Fruit fly (Drosophila melanogaster): Measurements from ENCODE around the gene CG31445.
A peak's percentile ranks its signal among the peaks of the same experiment; 100 is the strongest.

The CG31445 gene

dm6 chr3R:29210091-29210490 is 34.5 kb downstream of the CG31445 start:
- TF ChIP-seq Dfd (GFP tag; optimal IDR thresholded peaks at IDR 0.05) = peak; percentile 76
- TF ChIP-seq Vsx2 (GFP tag; optimal IDR thresholded peaks at IDR 0.05; ENCODE audit: partially characterized antibody) = no peak

dm6 chr3R:29207996-29208395 is 36.6 kb downstream of the CG31445 start:
- TF ChIP-seq psq (GFP tag; optimal IDR thresholded peaks at IDR 0.05) (peak; percentile 5), foxo (GFP tag; optimal IDR thresholded peaks at IDR 0.05) (peak in 1 of 2 experiments; percentile 55), dmrt93B (GFP tag; optimal IDR thresholded peaks at IDR 0.05) (no peak), woc (GFP tag; optimal IDR thresholded peaks at IDR 0.05) (peak; percentile 11), h (GFP tag; optimal IDR thresholded peaks at IDR 0.05) (peak; percentile 45), Hnf4 (GFP tag; optimal IDR thresholded peaks at IDR 0.05) (peak; percentile 12), sv (GFP tag; optimal IDR thresholded peaks at IDR 0.05) (peak; percentile 6), fru (GFP tag; optimal IDR thresholded peaks at IDR 0.05) (peak; percentile 61), pan (optimal IDR thresholded peaks at IDR 0.05) (no peak), Sp1 (GFP tag; optimal IDR thresholded peaks at IDR 0.05) (peak; percentile 26), ey (GFP tag; optimal IDR thresholded peaks at IDR 0.05) (peak; percentile 37), Myc (optimal IDR thresholded peaks at IDR 0.05) (no peak), Rel (GFP tag; optimal IDR thresholded peaks at IDR 0.05) (no peak), Rel (tag; optimal IDR thresholded peaks at IDR 0.05) (no peak), HLH106 (tag; optimal IDR thresholded peaks at IDR 0.05) (peak; percentile 27), rgr (GFP tag; optimal IDR thresholded peaks at IDR 0.05) (peak; percentile 40), br (GFP tag; optimal IDR thresholded peaks at IDR 0.05) (peak; percentile 60)

- TF ChIP-seq dsf (GFP tag; optimal IDR thresholded peaks at IDR 0.05; ENCODE audit: borderline replicate concordance) (peak; percentile 42), OdsH (GFP tag; optimal IDR thresholded peaks at IDR 0.05) (peak; percentile 82), pan (optimal IDR thresholded peaks at IDR 0.05) (no peak), tai (GFP tag; optimal IDR thresholded peaks at IDR 0.05) (no peak), usp (GFP tag; optimal IDR thresholded peaks at IDR 0.05) (no peak), Dif (GFP tag; optimal IDR thresholded peaks at IDR 0.05; ENCODE audit: partially characterized antibody) (no peak), Mio (GFP tag; optimal IDR thresholded peaks at IDR 0.05) (no peak), sage (GFP tag; optimal IDR thresholded peaks at IDR 0.05) (peak; percentile 76), sv (GFP tag; optimal IDR thresholded peaks at IDR 0.05) (no peak), fru (GFP tag; optimal IDR thresholded peaks at IDR 0.05) (peak; percentile 80), Abd-B (GFP tag; optimal IDR thresholded peaks at IDR 0.05) (no peak), N (GFP tag; optimal IDR thresholded peaks at IDR 0.05) (peak; percentile 56), CG32264 (GFP tag; optimal IDR thresholded peaks at IDR 0.05) (no peak), Hr83 (GFP tag; optimal IDR thresholded peaks at IDR 0.05; ENCODE audit: poor library complexity, severe bottlenecking) (no peak), h (GFP tag; optimal IDR thresholded peaks at IDR 0.05) (peak; percentile 87), Myc (optimal IDR thresholded peaks at IDR 0.05) (no peak), Hr78 (GFP tag; optimal IDR thresholded peaks at IDR 0.05) (no peak), dl (GFP tag; optimal IDR thresholded peaks at IDR 0.05; ENCODE audit: insufficient read depth in 1 of 2, partially characterized antibody in 2 of 2) (peak in 1 of 2 experiments; percentile 18), CG9705 (GFP tag; optimal IDR thresholded peaks at IDR 0.05) (peak; percentile 86), Hnf4 (GFP tag; optimal IDR thresholded peaks at IDR 0.05) (peak; percentile 74), GATAd (GFP tag; optimal IDR thresholded peaks at IDR 0.05) (no peak), Rel (GFP tag; optimal IDR thresholded peaks at IDR 0.05) (no peak), Rel (tag; optimal IDR thresholded peaks at IDR 0.05) (peak; percentile 68), Vsx2 (GFP tag; optimal IDR thresholded peaks at IDR 0.05; ENCODE audit: partially characterized antibody) (no peak), br (GFP tag; optimal IDR thresholded peaks at IDR 0.05) (peak; percentile 63), ey (GFP tag; optimal IDR thresholded peaks at IDR 0.05) (peak; percentile 72), lola (GFP tag; optimal IDR thresholded peaks at IDR 0.05) (no peak), brk (GFP tag; optimal IDR thresholded peaks at IDR 0.05) (peak; percentile 52), rgr (GFP tag; optimal IDR thresholded peaks at IDR 0.05) (peak; percentile 80), Jra (GFP tag; optimal IDR thresholded peaks at IDR 0.05) (peak; percentile 9), CrebA (GFP tag; optimal IDR thresholded peaks at IDR 0.05; ENCODE audit: borderline replicate concordance) (no peak), Sp1 (GFP tag; optimal IDR thresholded peaks at IDR 0.05) (peak; percentile 88), jim (GFP tag; optimal IDR thresholded peaks at IDR 0.05) (no peak), woc (GFP tag; optimal IDR thresholded peaks at IDR 0.05) (peak; percentile 50), Dfd (GFP tag; optimal IDR thresholded peaks at IDR 0.05) (peak; percentile 55), dmrt93B (GFP tag; optimal IDR thresholded peaks at IDR 0.05) (peak; percentile 80), psq (GFP tag; optimal IDR thresholded peaks at IDR 0.05) (peak; percentile 91), foxo (GFP tag; optimal IDR thresholded peaks at IDR 0.05) (peak in 1 of 2 experiments; percentile 85), HLH106 (tag; optimal IDR thresholded peaks at IDR 0.05) (peak; percentile 92)
Measured at dm6 chr3R:29207012-29207656, 37.5 kb downstream of the CG31445 start.
